Fruit fly (Drosophila melanogaster) whole organism, embryonic: ENCODE results near the gene CG1136.

Experiments
- CG10321 ChIP-seq: fragments of 200-800 bp; sonication (Bioruptor generic); IDR thresholded peaks from 2 replicates; pipeline ENCODE4 v1.3.6; 2022; ENCODE audit warnings: missing biosample characterization, missing genetic modification characterization
- CG10462 ChIP-seq: fragments of 200-800 bp; sonication (Bioruptor generic); optimal IDR thresholded peaks from 2 replicates; lab custom pipeline; 2016; ENCODE audit warnings: missing biosample characterization, missing genetic modification characterization
- CG11398 ChIP-seq: fragments of 200-800 bp; sonication (Bioruptor generic); optimal IDR thresholded peaks from 2 replicates; lab custom pipeline; 2016; ENCODE audit warnings: missing biosample characterization, missing genetic modification characterization
- CG11560 ChIP-seq: fragments of 200-800 bp; sonication (Bioruptor generic); IDR thresholded peaks from 3 replicates; pipeline ENCODE4 v1.3.6; 2022; ENCODE audit warnings: missing biosample characterization, missing genetic modification characterization
- CG12104 ChIP-seq: fragments of 200-800 bp; sonication (Bioruptor generic); optimal IDR thresholded peaks from 3 replicates; lab custom pipeline; 2016; ENCODE audit warnings: missing biosample characterization, missing genetic modification characterization
- CG12299 ChIP-seq: fragments of 200-800 bp; sonication (Bioruptor generic); optimal IDR thresholded peaks from 2 replicates; lab custom pipeline; 2018; ENCODE audit warnings: missing biosample characterization, mild to moderate bottlenecking, missing genetic modification characterization
- CG12659 ChIP-seq: fragments of 200-800 bp; sonication (Bioruptor generic); optimal IDR thresholded peaks from 3 replicates; lab custom pipeline; 2017; ENCODE audit warnings: mild to moderate bottlenecking, missing biosample characterization, missing genetic modification reagents, missing genetic modification characterization
- CG13123 ChIP-seq: fragments of 200-800 bp; sonication (Bioruptor generic); optimal IDR thresholded peaks from 2 replicates; lab custom pipeline; 2016; ENCODE audit warnings: missing biosample characterization, missing genetic modification characterization
- CG13894 ChIP-seq: fragments of 200-800 bp; sonication (Bioruptor generic); optimal IDR thresholded peaks from 3 replicates; lab custom pipeline; 2018; ENCODE audit warnings: missing biosample characterization, mild to moderate bottlenecking, missing genetic modification characterization, moderate library complexity
- CG14050 ChIP-seq: fragments of 200-800 bp; sonication (Bioruptor generic); IDR thresholded peaks from 3 replicates; pipeline ENCODE4 v1.3.6; 2022; ENCODE audit warnings: missing biosample characterization, missing genetic modification characterization
- CG1529 ChIP-seq: fragments of 200-800 bp; sonication (Bioruptor generic); optimal IDR thresholded peaks from 3 replicates; lab custom pipeline; 2018; ENCODE audit warnings: missing biosample characterization, missing genetic modification characterization
- CG1602 ChIP-seq: fragments of 200-800 bp; sonication (Bioruptor generic); optimal IDR thresholded peaks from 3 replicates; lab custom pipeline; 2016; ENCODE audit warnings: missing biosample characterization, missing genetic modification characterization
- CG17361 ChIP-seq: fragments of 200-800 bp; sonication (Bioruptor generic); IDR thresholded peaks from 3 replicates; pipeline ENCODE4 v1.3.6; 2022; ENCODE audit warnings: missing biosample characterization, missing genetic modification characterization
- CG1792 ChIP-seq: fragments of 200-800 bp; sonication (Bioruptor generic); optimal IDR thresholded peaks from 2 replicates; lab custom pipeline; 2016; ENCODE audit warnings: missing biosample characterization, missing genetic modification characterization
- CG33557 ChIP-seq: fragments of 200-800 bp; sonication (Bioruptor generic); optimal IDR thresholded peaks from 2 replicates; lab custom pipeline; 2019; ENCODE audit warnings: missing biosample characterization, mild to moderate bottlenecking, missing genetic modification characterization, moderate library complexity
- CG5180 ChIP-seq: fragments of 200-800 bp; sonication (Bioruptor generic); optimal IDR thresholded peaks from 3 replicates; lab custom pipeline; 2017; ENCODE audit warnings: missing biosample characterization, missing genetic modification characterization, mild to moderate bottlenecking, moderate library complexity, missing genetic modification reagents
- CG6254 ChIP-seq: fragments of 200-800 bp; sonication (Bioruptor generic); optimal IDR thresholded peaks from 3 replicates; lab custom pipeline; 2017; ENCODE audit warnings: mild to moderate bottlenecking, missing biosample characterization, missing genetic modification reagents, missing genetic modification characterization
- CG7928 ChIP-seq: fragments of 200-800 bp; sonication (Bioruptor generic); optimal IDR thresholded peaks from 2 replicates; lab custom pipeline; 2017; ENCODE audit warnings: missing biosample characterization, mild to moderate bottlenecking, missing genetic modification characterization
- CG9876 ChIP-seq: fragments of 200-800 bp; sonication (Bioruptor generic); optimal IDR thresholded peaks from 2 replicates; lab custom pipeline; 2016; ENCODE audit warnings: missing biosample characterization, missing genetic modification characterization
- CoRest ChIP-seq: fragments of 200-800 bp; sonication (Bioruptor generic); optimal IDR thresholded peaks from 3 replicates; lab custom pipeline; 2018; ENCODE audit warnings: missing biosample characterization, mild to moderate bottlenecking, missing genetic modification characterization, moderate library complexity
- Dp ChIP-seq: fragments of 200-800 bp; sonication (Bioruptor generic); optimal IDR thresholded peaks from 2 replicates; lab custom pipeline; 2018; ENCODE audit warnings: missing biosample characterization, mild to moderate bottlenecking, missing genetic modification characterization, moderate library complexity
- H15 ChIP-seq: fragments of 200-800 bp; sonication (Bioruptor generic); IDR thresholded peaks from 3 replicates; pipeline ENCODE4 v1.3.6; 2022; ENCODE audit warnings: missing biosample characterization, missing genetic modification characterization
- Hand ChIP-seq: fragments of 200-800 bp; sonication (Bioruptor generic); optimal IDR thresholded peaks from 2 replicates; lab custom pipeline; 2017; ENCODE audit warnings: mild to moderate bottlenecking, missing biosample characterization, missing genetic modification reagents, missing genetic modification characterization
- Hmr ChIP-seq: fragments of 200-800 bp; sonication (Bioruptor generic); optimal IDR thresholded peaks from 3 replicates; lab custom pipeline; 2017; ENCODE audit warnings: mild to moderate bottlenecking, missing biosample characterization, missing genetic modification reagents, missing genetic modification characterization
- Hsf ChIP-seq: fragments of 200-800 bp; sonication (Bioruptor generic); optimal IDR thresholded peaks from 3 replicates; lab custom pipeline; 2016; ENCODE audit warnings: missing biosample characterization, missing genetic modification characterization
- NK7.1 ChIP-seq: fragments of 200-800 bp; sonication (Bioruptor generic); optimal IDR thresholded peaks from 3 replicates; lab custom pipeline; 2016; ENCODE audit warnings: missing biosample characterization, missing genetic modification characterization
- Sox102F ChIP-seq: fragments of 200-800 bp; sonication (Bioruptor generic); optimal IDR thresholded peaks from 2 replicates; lab custom pipeline; 2018; ENCODE audit warnings: missing biosample characterization, mild to moderate bottlenecking, missing genetic modification characterization, moderate library complexity
- Stat92E ChIP-seq, 3 experiments: fragments of >200 bp in 2 of 3; fragments of 200-800 bp in 1 of 3; sonication (Bioruptor generic) in 1 of 3; optimal IDR thresholded peaks; 2 replicates each; lab custom pipeline; 2017 to 2019; ENCODE audit warnings: missing biosample characterization in 3 of 3, missing genetic modification characterization in 3 of 3, mild to moderate bottlenecking in 1 of 3, moderate library complexity in 1 of 3
- Usf ChIP-seq: fragments of 200-800 bp; sonication (Bioruptor generic); optimal IDR thresholded peaks from 2 replicates; lab custom pipeline; 2017; ENCODE audit warnings: missing genotype, missing biosample characterization, missing genetic modification characterization
- Xrp1 ChIP-seq: fragments of 200-800 bp; sonication (Bioruptor generic); IDR thresholded peaks from 2 replicates; pipeline ENCODE4 v1.3.6; 2022; ENCODE audit warnings: missing biosample characterization, missing genetic modification characterization
- ash1 ChIP-seq: fragments of 200-800 bp; sonication (Bioruptor generic); optimal IDR thresholded peaks from 2 replicates; lab custom pipeline; 2018; ENCODE audit warnings: missing biosample characterization, mild to moderate bottlenecking, missing genetic modification characterization
- br ChIP-seq: fragments of >200 bp; optimal IDR thresholded peaks from 2 replicates; lab custom pipeline; 2017
- chm ChIP-seq: fragments of 200-800 bp; sonication (Bioruptor generic); IDR thresholded peaks from 2 replicates; pipeline ENCODE4 v1.3.6; 2022; ENCODE audit warnings: missing biosample characterization, missing genetic modification characterization
- ems ChIP-seq: fragments of 200-800 bp; sonication (Bioruptor generic); optimal IDR thresholded peaks from 3 replicates; lab custom pipeline; 2016; ENCODE audit warnings: missing biosample characterization, missing genetic modification characterization
- eve ChIP-seq, 2 experiments: fragments of >200 bp; optimal IDR thresholded peaks; 2 replicates each; lab custom pipeline; 2017; ENCODE audit warnings: missing biosample characterization in 2 of 2, missing genetic modification characterization in 2 of 2
- fd64A ChIP-seq: fragments of 200-800 bp; sonication (Bioruptor generic); optimal IDR thresholded peaks from 3 replicates; lab custom pipeline; 2018; ENCODE audit warnings: missing biosample characterization, mild to moderate bottlenecking, missing genetic modification characterization
- fd96Cb ChIP-seq: fragments of 200-800 bp; sonication (Bioruptor generic); optimal IDR thresholded peaks from 2 replicates; lab custom pipeline; 2018; ENCODE audit warnings: missing biosample characterization, mild to moderate bottlenecking, missing genetic modification characterization, moderate library complexity
- gcm2 ChIP-seq: fragments of 200-800 bp; sonication (Bioruptor generic); optimal IDR thresholded peaks from 2 replicates; lab custom pipeline; 2016; ENCODE audit warnings: missing biosample characterization, missing genetic modification characterization
- her ChIP-seq: fragments of 200-800 bp; sonication (Bioruptor generic); optimal IDR thresholded peaks from 2 replicates; lab custom pipeline; 2016; ENCODE audit warnings: missing biosample characterization, missing genetic modification characterization
- inv ChIP-seq: fragments of 200-800 bp; sonication (Bioruptor generic); IDR thresholded peaks from 2 replicates; pipeline ENCODE4 v1.3.6; 2022; ENCODE audit warnings: missing biosample characterization, missing genetic modification characterization; ENCODE audit not compliant: partially characterized antibody
- jumu ChIP-seq: fragments of 200-800 bp; sonication (Bioruptor generic); optimal IDR thresholded peaks from 3 replicates; lab custom pipeline; 2016; ENCODE audit warnings: missing biosample characterization, missing genetic modification characterization
- klu ChIP-seq: fragments of 200-800 bp; sonication (Bioruptor generic); IDR thresholded peaks from 2 replicates; pipeline ENCODE4 v1.3.6; 2022; ENCODE audit warnings: missing biosample characterization, missing genetic modification characterization
- lilli ChIP-seq: fragments of 200-800 bp; sonication (Bioruptor generic); optimal IDR thresholded peaks from 3 replicates; lab custom pipeline; 2016; ENCODE audit warnings: missing biosample characterization, missing genetic modification characterization
- nerfin-2 ChIP-seq: fragments of 200-800 bp; sonication (Bioruptor generic); IDR thresholded peaks from 2 replicates; pipeline ENCODE4 v1.3.6; 2022; ENCODE audit warnings: missing biosample characterization, missing genetic modification characterization; ENCODE audit not compliant: partially characterized antibody
- onecut ChIP-seq: fragments of 200-800 bp; sonication (Bioruptor generic); IDR thresholded peaks from 2 replicates; pipeline ENCODE4 v1.3.6; 2022; ENCODE audit warnings: missing biosample characterization, missing genetic modification characterization
- pnt ChIP-seq: fragments of 200-800 bp; sonication (Bioruptor generic); optimal IDR thresholded peaks from 3 replicates; lab custom pipeline; 2016; ENCODE audit warnings: missing biosample characterization, missing genetic modification characterization
- salm ChIP-seq: fragments of 200-800 bp; sonication (Bioruptor generic); optimal IDR thresholded peaks from 2 replicates; lab custom pipeline; 2018; ENCODE audit warnings: missing biosample characterization, mild to moderate bottlenecking, missing genetic modification characterization
- so ChIP-seq: fragments of 200-800 bp; sonication (Bioruptor generic); IDR thresholded peaks from 3 replicates; pipeline ENCODE4 v1.3.6; 2022; ENCODE audit warnings: missing biosample characterization, missing genetic modification characterization
- vnd ChIP-seq: fragments of 200-800 bp; sonication (Bioruptor generic); IDR thresholded peaks from 3 replicates; pipeline ENCODE4 v1.3.6; 2022; ENCODE audit warnings: missing biosample characterization, missing genetic modification characterization; ENCODE audit not compliant: partially characterized antibody

Gene CG1136

DNA sequence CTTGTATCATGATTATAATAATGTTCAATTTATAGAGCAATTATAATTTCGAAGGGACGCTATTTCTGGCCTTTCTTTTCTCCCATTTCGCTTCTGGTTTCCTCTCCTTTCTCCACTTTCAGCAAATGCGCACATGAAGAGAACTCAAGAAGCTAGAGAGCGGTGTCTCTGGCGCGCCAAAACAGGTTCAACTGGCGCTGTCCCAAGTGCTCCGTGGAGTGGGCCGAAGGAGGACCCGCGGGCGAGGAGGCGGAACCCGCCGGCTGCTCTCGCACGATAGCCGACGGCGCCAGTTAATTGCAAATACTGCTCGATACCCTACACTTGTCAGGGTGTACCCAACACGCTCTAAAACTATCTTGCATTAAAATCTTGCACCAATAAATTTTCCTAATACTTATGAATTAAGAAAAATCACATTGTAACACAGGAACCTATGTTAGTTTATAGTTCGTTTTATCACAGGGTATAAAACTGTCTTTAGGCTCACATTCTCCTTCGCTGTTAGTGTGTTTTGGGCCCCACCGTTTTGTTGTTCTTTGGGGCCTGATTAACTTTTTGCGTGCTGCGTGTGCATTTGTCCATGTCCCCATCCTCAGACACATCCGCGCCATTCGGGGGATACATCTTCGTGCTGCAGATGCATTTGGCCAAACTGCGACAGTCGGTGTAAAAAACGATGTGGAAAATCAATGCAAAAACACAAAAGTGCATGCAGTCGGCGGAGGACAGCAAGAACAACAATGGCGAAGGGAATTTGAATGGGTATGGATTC lies 24.0 kb downstream of the CG1136 start (continued):
- TF ChIP-seq NK7.1 (GFP tag; lab: Kevin White, UChicago) (peak; percentile 66), CoRest (tag; lab: Kevin White, UChicago) (peak; percentile 88), ems (GFP tag; lab: Kevin White, UChicago) (peak; percentile 47), CG33557 (no peak), CG7928 (GFP tag; lab: Kevin White, UChicago) (peak; percentile 64), CG10321 (GFP tag; lab: Robert Waterston, UW) (peak; percentile 77), br (lab: Kevin White, UChicago) (no peak), CG6254 (GFP tag; lab: Kevin White, UChicago) (peak; percentile 54), Hand (peak; percentile 58), CG13894 (no peak), klu (GFP tag; lab: Robert Waterston, UW) (peak; percentile 79), CG12104 (GFP tag; lab: Kevin White, UChicago) (peak; percentile 46), so (GFP tag; lab: Robert Waterston, UW) (peak; percentile 93), Sox102F (GFP tag; lab: Kevin White, UChicago) (peak; percentile 94), nerfin-2 (GFP tag; lab: Robert Waterston, UW) (no peak), CG1602 (GFP tag; lab: Kevin White, UChicago) (peak; percentile 72), CG13123 (GFP tag; lab: Kevin White, UChicago) (peak; percentile 69), CG9876 (GFP tag; lab: Kevin White, UChicago) (peak; percentile 81), Dp (no peak), CG1792 (peak; percentile 86), CG1529 (GFP tag; lab: Kevin White, UChicago) (peak; percentile 68), lilli (GFP tag; lab: Kevin White, UChicago) (peak; percentile 93), Hsf (GFP tag; lab: Kevin White, UChicago) (peak; percentile 92), her (GFP tag; lab: Kevin White, UChicago) (peak; percentile 88), inv (no peak), H15 (GFP tag; lab: Robert Waterston, UW) (peak; percentile 87), fd64A (peak; percentile 62), vnd (GFP tag; lab: Robert Waterston, UW) (no peak), pnt (GFP tag; lab: Kevin White, UChicago) (peak; percentile 84), Usf (GFP tag; lab: Kevin White, UChicago) (peak; percentile 80), gcm2 (peak; percentile 74), CG11398 (GFP tag; lab: Kevin White, UChicago) (peak; percentile 81), CG12659 (GFP tag; lab: Kevin White, UChicago) (peak; percentile 87), Stat92E (GFP tag; optimal IDR thresholded peaks at IDR 0.05; lab: Kevin White, UChicago) (no peak), fd96Cb (tag; lab: Kevin White, UChicago) (peak; percentile 82), CG11560 (tag; lab: Robert Waterston, UW) (peak; percentile 82), Hmr (peak; percentile 88), salm (tag; lab: Kevin White, UChicago) (peak; percentile 72), CG17361 (GFP tag; lab: Robert Waterston, UW) (peak; percentile 75), CG12299 (tag; lab: Kevin White, UChicago) (peak; percentile 60), eve (GFP tag; optimal IDR thresholded peaks at IDR 0.05; lab: Kevin White, UChicago) (peak in 1 of 2 experiments; percentile 36), jumu (GFP tag; lab: Kevin White, UChicago) (peak; percentile 90), chm (GFP tag; lab: Robert Waterston, UW) (no peak), Xrp1 (peak; percentile 90), CG14050 (GFP tag; lab: Robert Waterston, UW) (peak; percentile 90), onecut (GFP tag; lab: Robert Waterston, UW) (peak; percentile 75), CG10462 (GFP tag; lab: Kevin White, UChicago) (peak; percentile 36), ash1 (GFP tag; lab: Kevin White, UChicago) (no peak), CG5180 (GFP tag; lab: Kevin White, UChicago) (peak; percentile 29)
